Worm (Caenorhabditis elegans) whole organism, mixed stage, embryonic: ENCODE data around the gene tpra-1.

Experiments used
- M03D4.4 ChIP-seq: sonication (generic microtip); optimal IDR thresholded peaks from 2 replicates; lab custom pipeline; 2017; ENCODE audit warnings: mild to moderate bottlenecking, missing genetic modification characterization, missing compliant biosample characterization
- blmp-1 ChIP-seq: fragments of 150-350 bp; optimal IDR thresholded peaks from 2 replicates; lab custom pipeline; 2014; ENCODE audit warnings: missing biosample characterization, missing genetic modification characterization
- ceh-39 ChIP-seq: fragments of 150-350 bp; optimal IDR thresholded peaks from 2 replicates; lab custom pipeline; 2014; ENCODE audit warnings: missing biosample characterization, missing genetic modification characterization
- ceh-43 ChIP-seq: fragments of 200-800 bp; sonication (Bioruptor generic); optimal IDR thresholded peaks from 2 replicates; lab custom pipeline; 2018; ENCODE audit warnings: mild to moderate bottlenecking, missing genetic modification characterization, moderate library complexity, missing compliant biosample characterization
- ces-1 ChIP-seq: fragments of 150-350 bp; optimal IDR thresholded peaks from 2 replicates; lab custom pipeline; 2014; ENCODE audit warnings: missing biosample characterization, missing genetic modification reagents, missing genetic modification characterization
- cnd-1 ChIP-seq: fragments of 200-800 bp; sonication (Bioruptor generic); optimal IDR thresholded peaks from 2 replicates; lab custom pipeline; 2018; ENCODE audit warnings: mild to moderate bottlenecking, missing genetic modification characterization, missing compliant biosample characterization
- elt-1 ChIP-seq: sonication (generic microtip); optimal IDR thresholded peaks from 2 replicates; lab custom pipeline; 2017; ENCODE audit warnings: missing genetic modification characterization, mild to moderate bottlenecking, missing compliant biosample characterization, antibody characterized with exemption, moderate library complexity, borderline replicate concordance; ENCODE audit not compliant: insufficient read depth
- elt-3 ChIP-seq: fragments of 150-350 bp; optimal IDR thresholded peaks from 2 replicates; lab custom pipeline; 2014; ENCODE audit warnings: missing biosample characterization, missing genetic modification characterization
- ham-2 ChIP-seq: fragments of 200-800 bp; sonication (Bioruptor generic); optimal IDR thresholded peaks from 2 replicates; lab custom pipeline; 2018; ENCODE audit warnings: mild to moderate bottlenecking, missing genetic modification characterization, missing compliant biosample characterization
- lin-13 ChIP-seq: fragments of 150-350 bp; optimal IDR thresholded peaks from 2 replicates; lab custom pipeline; 2014; ENCODE audit warnings: missing biosample characterization, missing genetic modification characterization
- lsy-2 ChIP-seq: fragments of 150-350 bp; optimal IDR thresholded peaks from 2 replicates; lab custom pipeline; 2014; ENCODE audit warnings: missing biosample characterization, missing genetic modification characterization
- mab-5 ChIP-seq: fragments of 150-350 bp; optimal IDR thresholded peaks from 2 replicates; lab custom pipeline; 2014; ENCODE audit warnings: missing biosample characterization, missing genetic modification characterization
- mep-1 ChIP-seq: fragments of 150-350 bp; optimal IDR thresholded peaks from 2 replicates; lab custom pipeline; 2017; ENCODE audit warnings: missing biosample characterization, missing genetic modification reagents, missing genetic modification characterization, inconsistent platforms
- mls-2 ChIP-seq: sonication (generic microtip); optimal IDR thresholded peaks from 2 replicates; lab custom pipeline; 2016; ENCODE audit warnings: mild to moderate bottlenecking, missing genetic modification characterization, moderate library complexity, missing compliant biosample characterization
- nhr-12 ChIP-seq: fragments of 150-350 bp; optimal IDR thresholded peaks from 2 replicates; lab custom pipeline; 2014; ENCODE audit warnings: missing biosample characterization, missing genetic modification characterization
- nhr-2 ChIP-seq: fragments of 150-350 bp; optimal IDR thresholded peaks from 2 replicates; lab custom pipeline; 2014; ENCODE audit warnings: missing biosample characterization, missing genetic modification characterization
- nhr-28 ChIP-seq: fragments of 150-350 bp; optimal IDR thresholded peaks from 2 replicates; lab custom pipeline; 2014; ENCODE audit warnings: missing biosample characterization, missing genetic modification characterization
- nhr-76 ChIP-seq: sonication (generic microtip); optimal IDR thresholded peaks from 2 replicates; lab custom pipeline; 2017; ENCODE audit warnings: missing biosample characterization, missing genetic modification characterization
- pha-4 ChIP-seq: fragments of 150-350 bp; optimal IDR thresholded peaks from 2 replicates; lab custom pipeline; 2018; ENCODE audit warnings: missing biosample characterization, missing genetic modification reagents, missing genetic modification characterization
- sem-2 ChIP-seq: fragments of 200-800 bp; sonication (Bioruptor generic); optimal IDR thresholded peaks from 2 replicates; lab custom pipeline; 2018; ENCODE audit warnings: mild to moderate bottlenecking, missing genetic modification characterization, missing compliant biosample characterization
- snpc-4 ChIP-seq: fragments of 150-350 bp; optimal IDR thresholded peaks from 2 replicates; lab custom pipeline; 2014; ENCODE audit warnings: missing biosample characterization, missing genetic modification characterization
- sptf-1 ChIP-seq: sonication (generic microtip); optimal IDR thresholded peaks from 2 replicates; lab custom pipeline; 2017; ENCODE audit warnings: mild to moderate bottlenecking, missing genetic modification characterization, moderate library complexity, missing compliant biosample characterization
- tbx-8 ChIP-seq: fragments of 200-800 bp; sonication (Bioruptor generic); optimal IDR thresholded peaks from 2 replicates; lab custom pipeline; 2018; ENCODE audit warnings: mild to moderate bottlenecking, missing genetic modification characterization, moderate library complexity, missing compliant biosample characterization
- unc-120 ChIP-seq: sonication (generic microtip); optimal IDR thresholded peaks from 2 replicates; lab custom pipeline; 2017; ENCODE audit warnings: missing genetic modification characterization, missing compliant biosample characterization; ENCODE audit not compliant: poor library complexity, severe bottlenecking
- unc-39 ChIP-seq: fragments of 150-350 bp; optimal IDR thresholded peaks from 2 replicates; lab custom pipeline; 2014; ENCODE audit warnings: missing biosample characterization, missing genetic modification characterization
- zip-8 ChIP-seq: fragments of 150-350 bp; optimal IDR thresholded peaks from 2 replicates; lab custom pipeline; 2014; ENCODE audit warnings: missing biosample characterization, missing genetic modification characterization
- ztf-11 ChIP-seq: fragments of 150-350 bp; optimal IDR thresholded peaks from 2 replicates; lab custom pipeline; 2014; ENCODE audit warnings: missing biosample characterization, missing genetic modification characterization

tpra-1 gene

DNA sequence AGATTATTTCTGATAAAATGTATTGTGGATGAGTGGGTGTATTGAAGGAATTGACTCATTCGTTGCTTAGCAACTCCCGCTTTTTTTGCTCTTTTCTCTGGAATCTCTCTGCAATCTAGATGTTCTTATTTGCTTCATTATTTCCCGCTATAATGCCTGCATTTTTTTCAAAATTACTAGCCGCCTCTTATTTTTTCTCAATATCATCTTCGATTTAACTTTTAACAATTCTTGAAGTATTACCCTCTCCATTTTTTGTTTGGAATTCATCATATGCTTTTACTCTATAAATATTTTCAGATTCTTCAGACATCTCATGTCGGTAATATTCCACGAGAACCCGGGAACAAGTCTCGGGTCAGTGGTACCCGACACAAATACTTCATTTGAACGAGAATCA, at the start of gene tpra-1:
Gene tpra-1, plus strand, starts transcription at position 301 of the 400 bp plus-strand sequence.
- no peak for TF ChIP-seq nhr-76
- no peak for TF ChIP-seq mep-1 (tag; lab: Kevin White, UChicago)
- TF ChIP-seq elt-3, result no peak
- TF ChIP-seq mab-5 (tag; lab: Kevin White, UChicago), result no peak
- no peak for TF ChIP-seq sptf-1 (tag; lab: Kevin White, UChicago)
- TF ChIP-seq M03D4.4 (tag; lab: Kevin White, UChicago), result no peak
- TF ChIP-seq mls-2 (tag; lab: Kevin White, UChicago), result no peak
- TF ChIP-seq nhr-2 (tag; lab: Kevin White, UChicago), result no peak
- TF ChIP-seq ceh-43, result no peak
- no peak for TF ChIP-seq nhr-28 (tag; lab: Kevin White, UChicago)

- TF ChIP-seq M03D4.4 (tag; lab: Kevin White, UChicago), result no peak
- no peak for TF ChIP-seq tbx-8 (GFP tag; lab: Kevin White, UChicago)
- TF ChIP-seq sptf-1 (tag; lab: Kevin White, UChicago), result no peak
- no peak for TF ChIP-seq lsy-2
- no peak for TF ChIP-seq nhr-28 (tag; lab: Kevin White, UChicago)
- TF ChIP-seq elt-3, result no peak
- no peak for TF ChIP-seq lin-13
- TF ChIP-seq cnd-1 (tag; lab: Kevin White, UChicago), result no peak
- TF ChIP-seq snpc-4 (tag; lab: Kevin White, UChicago), result no peak
- no peak for TF ChIP-seq ztf-11 (tag; lab: Kevin White, UChicago)
Measured at ce11 chrIV:8906743-8907142, 49.5 kb upstream of the tpra-1 start, which contains the start of gene C27B7.7. C27B7.7 (plus strand) TSS chrIV:8907043.

DNA sequence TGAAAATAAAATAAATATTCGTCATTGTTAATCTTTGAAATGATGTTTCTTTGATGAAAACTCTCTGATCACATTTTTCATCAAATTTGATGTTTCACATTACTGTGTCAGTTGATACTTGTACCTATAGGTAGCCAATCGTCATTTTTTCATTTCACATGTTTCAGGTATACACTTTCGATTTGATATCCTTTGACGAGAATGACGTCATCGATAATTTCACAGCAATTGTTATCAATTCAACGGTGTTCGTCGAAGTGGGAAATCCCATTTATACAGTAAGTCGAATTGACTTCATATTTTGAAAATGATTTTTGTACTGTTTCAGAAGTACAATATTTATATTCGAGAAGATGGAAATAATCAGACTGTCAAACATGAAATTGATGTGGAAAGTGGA, 42.1 kb upstream of the tpra-1 start:
- TF ChIP-seq zip-8, result peak; percentile 31
- TF ChIP-seq lsy-2, result no peak
- no peak for TF ChIP-seq nhr-12 (tag; lab: Kevin White, UChicago)

DNA sequence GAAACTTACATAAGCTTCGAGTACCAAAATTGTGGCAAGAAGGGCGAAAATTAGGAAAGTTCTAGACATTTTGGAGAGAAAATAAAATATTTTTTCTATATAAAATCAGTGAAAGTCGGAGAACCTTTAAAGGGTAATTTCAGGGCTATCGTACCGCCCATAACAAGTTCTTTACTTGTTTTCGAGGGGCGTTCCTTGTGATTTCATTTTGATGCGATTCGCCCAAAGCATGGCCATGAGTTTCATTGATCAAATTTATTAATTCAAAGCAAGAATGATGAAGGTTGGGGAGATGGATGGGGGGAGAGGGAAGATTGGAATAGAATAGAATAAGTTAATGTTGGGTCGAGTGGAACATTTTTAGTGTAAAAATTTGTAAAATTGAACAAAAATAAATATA, 40.3 kb upstream of the tpra-1 start, which contains the start of gene C27B7.9:
Gene C27B7.9, minus strand, starts transcription at position 101 of the 400 bp plus-strand sequence.
- no peak for TF ChIP-seq zip-8
- TF ChIP-seq mab-5 (tag; lab: Kevin White, UChicago), result no peak
- TF ChIP-seq sptf-1 (tag; lab: Kevin White, UChicago), result no peak
- TF ChIP-seq sem-2 (GFP tag; lab: Kevin White, UChicago), result no peak

DNA sequence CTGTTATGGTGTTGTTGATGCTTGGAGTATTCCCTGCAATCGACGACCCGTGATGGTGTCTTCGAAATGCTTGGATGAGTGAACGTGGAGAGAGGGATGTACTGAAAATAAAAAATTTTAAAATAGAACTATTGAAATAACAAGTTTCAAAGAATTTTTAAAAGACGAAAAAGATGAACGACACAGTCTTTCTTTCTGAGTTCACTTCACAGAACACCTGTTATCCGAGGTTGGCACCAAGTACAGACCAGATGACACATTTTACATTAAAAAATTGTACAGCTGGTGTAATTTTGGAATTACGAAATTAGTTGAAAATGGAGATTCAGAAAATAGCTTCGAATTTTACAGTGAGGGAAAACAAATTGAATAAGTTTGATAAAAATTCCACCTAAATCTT, 37.5 kb upstream of the tpra-1 start, which contains the start of gene rap-1:
Gene rap-1, minus strand, starts transcription at position 101 of the 400 bp plus-strand sequence.
- no peak for TF ChIP-seq sptf-1 (tag; lab: Kevin White, UChicago)
- no peak for TF ChIP-seq elt-1
- TF ChIP-seq blmp-1, result no peak

ce11 chrIV:8920284-8920806, 35.9 kb upstream of the tpra-1 start:
- TF ChIP-seq ces-1 (GFP tag; lab: Kevin White, UChicago) (peak; percentile 74), unc-120 (peak; percentile 40), mls-2 (tag; lab: Kevin White, UChicago) (no peak)
- TF ChIP-seq, all 35 proteins: peak for 2

DNA sequence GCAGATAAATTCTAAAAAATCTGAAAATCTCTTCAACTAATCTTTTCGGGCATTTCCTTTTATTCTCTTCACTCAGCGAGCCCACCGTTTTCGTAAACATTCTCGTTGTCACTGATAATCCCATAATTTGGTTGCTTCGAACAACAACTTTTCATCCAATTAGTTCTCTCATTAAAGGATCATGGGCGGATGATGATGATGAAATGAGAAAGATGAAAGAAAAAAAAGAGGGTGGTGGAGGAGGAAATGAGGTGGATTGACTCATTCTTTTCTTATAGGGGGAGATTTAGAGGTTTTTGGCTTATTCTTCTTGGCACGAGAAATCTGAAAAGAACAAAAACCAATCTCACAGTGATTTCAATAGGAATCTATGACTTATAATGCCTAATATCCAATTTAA, 35.1 kb upstream of the tpra-1 start:
- TF ChIP-seq lin-13 (no peak), snpc-4 (tag; lab: Kevin White, UChicago) (no peak), pha-4 (tag; lab: Kevin White, UChicago) (no peak), mls-2 (tag; lab: Kevin White, UChicago) (peak; percentile 22), unc-39 (tag; lab: Kevin White, UChicago) (no peak), ces-1 (GFP tag; lab: Kevin White, UChicago) (peak; percentile 77), zip-8 (no peak), blmp-1 (no peak), ztf-11 (tag; lab: Kevin White, UChicago) (no peak), nhr-12 (tag; lab: Kevin White, UChicago) (no peak)

- no peak for TF ChIP-seq nhr-12 (tag; lab: Kevin White, UChicago)
- no peak for TF ChIP-seq sem-2 (GFP tag; lab: Kevin White, UChicago)
- peak; percentile 67 for TF ChIP-seq ceh-39
- TF ChIP-seq nhr-2 (tag; lab: Kevin White, UChicago), result peak; percentile 97
- no peak for TF ChIP-seq M03D4.4 (tag; lab: Kevin White, UChicago)
- TF ChIP-seq ham-2, result peak; percentile 25
- TF ChIP-seq, all 35 proteins: peak for 3
Measured at ce11 chrIV:8921956-8922355, 34.3 kb upstream of the tpra-1 start, which contains the start of gene D1046.16. D1046.16 (plus strand) TSS chrIV:8922150.
